Fruit fly (Drosophila melanogaster): Measurements from ENCODE around the gene CG16710.

CG16710 gene

dm6 chr3R:23637277-23637676 lies 45.0 kb upstream of the CG16710 start (continued):
- TF ChIP-seq CG10669 (GFP tag; optimal IDR thresholded peaks at IDR 0.05): no peak
- TF ChIP-seq Lpt (GFP tag; optimal IDR thresholded peaks at IDR 0.05): peak; percentile 21
- no peak for TF ChIP-seq Gug (GFP tag; IDR thresholded peaks at IDR 0.05)
- TF ChIP-seq CG8319 (GFP tag; optimal IDR thresholded peaks at IDR 0.05): no peak
- TF ChIP-seq CG11294 (GFP tag; IDR thresholded peaks at IDR 0.05): no peak
- no peak for TF ChIP-seq Smox (GFP tag; optimal IDR thresholded peaks at IDR 0.05)
- peak; percentile 60 for TF ChIP-seq Hr4 (GFP tag; optimal IDR thresholded peaks at IDR 0.05)
- TF ChIP-seq CG7368 (GFP tag; optimal IDR thresholded peaks at IDR 0.05): no peak
- no peak for TF ChIP-seq lz (GFP tag; optimal IDR thresholded peaks at IDR 0.05)
- no peak for TF ChIP-seq CG34406 (GFP tag; optimal IDR thresholded peaks at IDR 0.05)
- TF ChIP-seq Sox14 (GFP tag; optimal IDR thresholded peaks at IDR 0.05): no peak
- peak; percentile 63 for TF ChIP-seq CG32006 (GFP tag; optimal IDR thresholded peaks at IDR 0.05)
- no peak for TF ChIP-seq CG10631 (GFP tag; optimal IDR thresholded peaks at IDR 0.05)
- no peak for TF ChIP-seq Ets96B (tag; optimal IDR thresholded peaks at IDR 0.05)
- no peak for TF ChIP-seq spab (GFP tag; optimal IDR thresholded peaks at IDR 0.05)
- TF ChIP-seq CG1621 (tag; optimal IDR thresholded peaks at IDR 0.05): no peak
- TF ChIP-seq achi (GFP tag; optimal IDR thresholded peaks at IDR 0.05): peak; percentile 7
- no peak for TF ChIP-seq salr (GFP tag; optimal IDR thresholded peaks at IDR 0.05)

- TF ChIP-seq Sox15 (GFP tag; optimal IDR thresholded peaks at IDR 0.05) (no peak), OdsH (GFP tag; optimal IDR thresholded peaks at IDR 0.05) (peak; percentile 26), esn (GFP tag; optimal IDR thresholded peaks at IDR 0.05) (no peak), spab (GFP tag; optimal IDR thresholded peaks at IDR 0.05) (no peak), CG11294 (GFP tag; IDR thresholded peaks at IDR 0.05) (peak; percentile 35; the same call in 1 of the 2 replicates), Eip75B (GFP tag; optimal IDR thresholded peaks at IDR 0.05) (no peak), CG31627 (GFP tag; optimal IDR thresholded peaks at IDR 0.05) (no peak), Sox14 (GFP tag; optimal IDR thresholded peaks at IDR 0.05) (no peak), Ets21C (GFP tag; optimal IDR thresholded peaks at IDR 0.05) (no peak), fkh (GFP tag; optimal IDR thresholded peaks at IDR 0.05) (no peak), CG6808 (GFP tag; optimal IDR thresholded peaks at IDR 0.05) (no peak), CG32006 (GFP tag; optimal IDR thresholded peaks at IDR 0.05) (peak; percentile 67), cyc (GFP tag; optimal IDR thresholded peaks at IDR 0.05) (no peak), CG11762 (GFP tag; optimal IDR thresholded peaks at IDR 0.05; ENCODE audit: insufficient read depth) (no peak), Met (GFP tag; optimal IDR thresholded peaks at IDR 0.05) (no peak), dsx (GFP tag; optimal IDR thresholded peaks at IDR 0.05; ENCODE audit: poor library complexity, severe bottlenecking) (no peak), dac (GFP tag; optimal IDR thresholded peaks at IDR 0.05) (no peak), Gug (GFP tag; IDR thresholded peaks at IDR 0.05) (0 out of 2 replicates have a peak, but pooled peaks have one; percentile 23), CG10631 (GFP tag; optimal IDR thresholded peaks at IDR 0.05) (no peak), CG6854 (GFP tag; optimal IDR thresholded peaks at IDR 0.05) (no peak), Hr38 (GFP tag; optimal IDR thresholded peaks at IDR 0.05) (no peak), vri (GFP tag; optimal IDR thresholded peaks at IDR 0.05) (no peak), CG8319 (GFP tag; optimal IDR thresholded peaks at IDR 0.05) (no peak), lz (GFP tag; optimal IDR thresholded peaks at IDR 0.05) (no peak), CG8632 (GFP tag; optimal IDR thresholded peaks at IDR 0.05) (no peak), acj6 (GFP tag; optimal IDR thresholded peaks at IDR 0.05) (peak; percentile 17), CG11902 (GFP tag; optimal IDR thresholded peaks at IDR 0.05) (no peak), CG9139 (GFP tag; optimal IDR thresholded peaks at IDR 0.05) (no peak), CG1621 (tag; optimal IDR thresholded peaks at IDR 0.05) (no peak), CG6163 (GFP tag; IDR thresholded peaks at IDR 0.05) (peak; percentile 18; the same call in 1 of the 3 replicates), svp (GFP tag) (no peak), CG7368 (GFP tag; optimal IDR thresholded peaks at IDR 0.05) (peak; percentile 14), pdm3 (GFP tag; optimal IDR thresholded peaks at IDR 0.05) (peak; percentile 9), CG3919 (GFP tag; optimal IDR thresholded peaks at IDR 0.05) (peak; percentile 22), Blimp-1 (GFP tag; optimal IDR thresholded peaks at IDR 0.05) (no peak), Smox (GFP tag; optimal IDR thresholded peaks at IDR 0.05) (no peak), CG6276 (GFP tag; optimal IDR thresholded peaks at IDR 0.05) (peak; percentile 43), Hr39 (GFP tag; optimal IDR thresholded peaks at IDR 0.05) (no peak), CG16779 (tag; optimal IDR thresholded peaks at IDR 0.05) (no peak), Eip78C (GFP tag) (peak; percentile 76), CG4318 (GFP tag; optimal IDR thresholded peaks at IDR 0.05) (peak; percentile 13), CG3032 (tag; optimal IDR thresholded peaks at IDR 0.05) (no peak)
These were observed 44.0 kb upstream of the CG16710 start for dm6 chr3R:23638351-23638750.
